Fruit fly (Drosophila melanogaster) whole organism, embryonic: ENCODE data around the gene CheA29a.

Experiments
- Asciz ChIP-seq: fragments of 200-800 bp; sonication (Bioruptor generic); optimal IDR thresholded peaks from 2 replicates; lab custom pipeline; 2017; ENCODE audit warnings: missing biosample characterization, mild to moderate bottlenecking, missing genetic modification characterization, missing genetic modification reagents
- Bgb ChIP-seq: fragments of 200-800 bp; sonication (Bioruptor generic); IDR thresholded peaks from 2 replicates; pipeline ENCODE4 v1.3.6; 2022; ENCODE audit warnings: missing biosample characterization, missing genetic modification characterization; ENCODE audit not compliant: partially characterized antibody
- Blimp-1 ChIP-seq: fragments of 200-800 bp; sonication (Bioruptor generic); optimal IDR thresholded peaks from 3 replicates; lab custom pipeline; 2018; ENCODE audit warnings: missing biosample characterization, missing genetic modification characterization, mild to moderate bottlenecking, moderate library complexity, missing genetic modification reagents
- CG11695 ChIP-seq: fragments of 200-800 bp; sonication (Bioruptor generic); IDR thresholded peaks from 3 replicates; pipeline ENCODE4 v1.3.6; 2022; ENCODE audit warnings: missing biosample characterization, missing genetic modification characterization
- CG12071 ChIP-seq: fragments of 200-800 bp; sonication (Bioruptor generic); optimal IDR thresholded peaks from 3 replicates; lab custom pipeline; 2018; ENCODE audit warnings: missing biosample characterization, mild to moderate bottlenecking, missing genetic modification characterization
- CG12104 ChIP-seq: fragments of 200-800 bp; sonication (Bioruptor generic); optimal IDR thresholded peaks from 3 replicates; lab custom pipeline; 2016; ENCODE audit warnings: missing biosample characterization, missing genetic modification characterization
- CG12236 ChIP-seq: fragments of 200-800 bp; sonication (Bioruptor generic); optimal IDR thresholded peaks from 2 replicates; lab custom pipeline; 2016; ENCODE audit warnings: missing biosample characterization, missing genetic modification characterization
- CG15269 ChIP-seq: fragments of 200-800 bp; sonication (Bioruptor generic); optimal IDR thresholded peaks from 2 replicates; lab custom pipeline; 2018; ENCODE audit warnings: missing biosample characterization, mild to moderate bottlenecking, missing genetic modification characterization, moderate library complexity
- CG15514 ChIP-seq: fragments of 200-800 bp; sonication (Bioruptor generic); optimal IDR thresholded peaks from 3 replicates; lab custom pipeline; 2017; ENCODE audit warnings: missing biosample characterization, missing genetic modification characterization, mild to moderate bottlenecking, moderate library complexity, missing genetic modification reagents
- CG17385 ChIP-seq: fragments of 200-800 bp; sonication (Bioruptor generic); optimal IDR thresholded peaks from 3 replicates; lab custom pipeline; 2018; ENCODE audit warnings: missing biosample characterization, mild to moderate bottlenecking, missing genetic modification characterization
- CG17829 ChIP-seq: fragments of 200-800 bp; optimal IDR thresholded peaks from 2 replicates; lab custom pipeline; 2019; ENCODE audit warnings: missing biosample characterization, mild to moderate bottlenecking, missing genetic modification characterization, moderate library complexity
- CG18619 ChIP-seq: fragments of 200-800 bp; sonication (Bioruptor generic); optimal IDR thresholded peaks from 3 replicates; lab custom pipeline; 2017; ENCODE audit warnings: missing biosample characterization, mild to moderate bottlenecking, missing genetic modification characterization
- CG2116 ChIP-seq: fragments of 200-800 bp; sonication (Bioruptor generic); optimal IDR thresholded peaks from 3 replicates; lab custom pipeline; 2018; ENCODE audit warnings: missing biosample characterization, mild to moderate bottlenecking, missing genetic modification characterization
- CG2712 ChIP-seq: fragments of 200-800 bp; optimal IDR thresholded peaks from 3 replicates; lab custom pipeline; 2019; ENCODE audit warnings: missing biosample characterization, mild to moderate bottlenecking, missing genetic modification characterization, moderate library complexity
- CG30020 ChIP-seq: fragments of 200-800 bp; optimal IDR thresholded peaks from 2 replicates; lab custom pipeline; 2019; ENCODE audit warnings: missing biosample characterization, mild to moderate bottlenecking, missing genetic modification characterization, moderate library complexity
- CG33213 ChIP-seq: fragments of 200-800 bp; sonication (Bioruptor generic); optimal IDR thresholded peaks from 3 replicates; lab custom pipeline; 2016; ENCODE audit warnings: missing biosample characterization, missing genetic modification characterization
- CG33557 ChIP-seq: fragments of 200-800 bp; sonication (Bioruptor generic); optimal IDR thresholded peaks from 2 replicates; lab custom pipeline; 2019; ENCODE audit warnings: missing biosample characterization, mild to moderate bottlenecking, missing genetic modification characterization, moderate library complexity
- CG3407 ChIP-seq: fragments of 200-800 bp; sonication (Bioruptor generic); optimal IDR thresholded peaks from 2 replicates; lab custom pipeline; 2018; ENCODE audit warnings: missing biosample characterization, mild to moderate bottlenecking, missing genetic modification characterization
- CG34376 ChIP-seq: fragments of 200-800 bp; sonication (Bioruptor generic); optimal IDR thresholded peaks from 2 replicates; lab custom pipeline; 2018; ENCODE audit warnings: missing biosample characterization, mild to moderate bottlenecking, missing genetic modification characterization
- CG3726 ChIP-seq: fragments of 200-800 bp; sonication (Bioruptor generic); IDR thresholded peaks from 3 replicates; pipeline ENCODE4, ENCODE4 v1.3.6; 2022; ENCODE audit warnings: missing biosample characterization, missing genetic modification characterization
- CG3995 ChIP-seq: fragments of 200-800 bp; sonication (Bioruptor generic); optimal IDR thresholded peaks from 3 replicates; lab custom pipeline; 2016; ENCODE audit warnings: missing biosample characterization, missing genetic modification characterization
- CG4328 ChIP-seq: fragments of 200-800 bp; sonication (Bioruptor generic); optimal IDR thresholded peaks from 3 replicates; lab custom pipeline; 2017; ENCODE audit warnings: missing biosample characterization, missing genetic modification reagents, missing genetic modification characterization
- CG6791 ChIP-seq: fragments of 200-800 bp; sonication (Bioruptor generic); IDR thresholded peaks from 3 replicates; pipeline ENCODE4 v1.3.6; 2022; ENCODE audit warnings: missing biosample characterization, missing genetic modification characterization; ENCODE audit not compliant: partially characterized antibody
- CG8388 ChIP-seq: fragments of 200-800 bp; sonication (Bioruptor generic); optimal IDR thresholded peaks from 2 replicates; lab custom pipeline; 2019; ENCODE audit warnings: missing biosample characterization, mild to moderate bottlenecking, missing genetic modification characterization, moderate library complexity
- CG9215 ChIP-seq: fragments of 200-800 bp; sonication (Bioruptor generic); IDR thresholded peaks from 2 replicates; pipeline ENCODE4 v1.3.6; 2022; ENCODE audit warnings: missing biosample characterization, missing genetic modification characterization
- CG9609 ChIP-seq: fragments of 200-800 bp; sonication (Bioruptor generic); optimal IDR thresholded peaks from 3 replicates; lab custom pipeline; 2016; ENCODE audit warnings: missing biosample characterization, missing genetic modification characterization
- Dll ChIP-seq: fragments of 200-800 bp; sonication (Bioruptor generic); IDR thresholded peaks from 4 replicates; pipeline ENCODE4 v1.3.6; 2022; ENCODE audit warnings: missing biosample characterization, missing genetic modification characterization; ENCODE audit not compliant: partially characterized antibody
- Doc3 ChIP-seq: fragments of 200-800 bp; sonication (Bioruptor generic); IDR thresholded peaks from 3 replicates; pipeline ENCODE4 v1.3.6; 2022; ENCODE audit warnings: missing biosample characterization, missing genetic modification characterization; ENCODE audit not compliant: partially characterized antibody
- Elba2 ChIP-seq: fragments of 200-800 bp; sonication (Bioruptor generic); optimal IDR thresholded peaks from 3 replicates; lab custom pipeline; 2016; ENCODE audit warnings: missing biosample characterization, missing genetic modification characterization
- Med ChIP-seq: fragments of 200-800 bp; sonication (Bioruptor generic); peaks from one replicate; lab custom pipeline; 2016; ENCODE audit warnings: missing biosample characterization, missing genetic modification characterization, mild to moderate bottlenecking, inconsistent platforms, moderate library complexity
- Myb ChIP-seq: fragments of 200-800 bp; sonication (Bioruptor generic); optimal IDR thresholded peaks from 2 replicates; lab custom pipeline; 2016; ENCODE audit warnings: missing biosample characterization, missing genetic modification characterization
- NfI ChIP-seq: fragments of 200-800 bp; sonication (Bioruptor generic); optimal IDR thresholded peaks from 3 replicates; lab custom pipeline; 2018; ENCODE audit warnings: missing biosample characterization, mild to moderate bottlenecking, missing genetic modification characterization, moderate library complexity
- Optix ChIP-seq: fragments of 200-800 bp; sonication (Bioruptor generic); IDR thresholded peaks from 3 replicates; pipeline ENCODE4 v1.3.6; 2022; ENCODE audit warnings: missing biosample characterization, missing genetic modification characterization
- Pdp1 ChIP-seq, 2 experiments: fragments of 200-800 bp; sonication (Bioruptor generic); optimal IDR thresholded peaks; 3 replicates each; lab custom pipeline; 2016; ENCODE audit warnings: missing biosample characterization in 2 of 2, missing genetic modification characterization in 2 of 2, mild to moderate bottlenecking in 1 of 2, moderate library complexity in 1 of 2
- Poxn ChIP-seq: fragments of 200-800 bp; sonication (Bioruptor generic); IDR thresholded peaks from 2 replicates; pipeline ENCODE4 v1.3.6; 2022; ENCODE audit warnings: missing biosample characterization, missing genetic modification characterization
- Scr ChIP-seq: fragments of 200-800 bp; sonication (Bioruptor generic); IDR thresholded peaks from 2 replicates; pipeline ENCODE4 v1.3.6; 2022; ENCODE audit warnings: missing biosample characterization, missing genetic modification characterization; ENCODE audit not compliant: partially characterized antibody
- crp ChIP-seq, 2 experiments: fragments of 200-800 bp; sonication (Bioruptor generic); optimal IDR thresholded peaks; 2 replicates in 1 of 2; 3 replicates in 1 of 2; lab custom pipeline; 2017; ENCODE audit warnings: missing biosample characterization in 2 of 2, missing genetic modification characterization in 2 of 2, mild to moderate bottlenecking in 1 of 2, moderate library complexity in 1 of 2
- dimm ChIP-seq: fragments of 200-800 bp; sonication (Bioruptor generic); IDR thresholded peaks from 2 replicates; pipeline ENCODE4 v1.3.6; 2022; ENCODE audit warnings: missing biosample characterization, missing genetic modification characterization
- dm ChIP-seq: fragments of 200-800 bp; sonication (Bioruptor generic); optimal IDR thresholded peaks from 3 replicates; lab custom pipeline; 2016; ENCODE audit warnings: missing biosample characterization, missing genetic modification characterization
- ems ChIP-seq: fragments of 200-800 bp; sonication (Bioruptor generic); optimal IDR thresholded peaks from 3 replicates; lab custom pipeline; 2016; ENCODE audit warnings: missing biosample characterization, missing genetic modification characterization
- nmo ChIP-seq: fragments of 200-800 bp; sonication (Bioruptor generic); optimal IDR thresholded peaks from 2 replicates; lab custom pipeline; 2018; ENCODE audit warnings: missing biosample characterization, mild to moderate bottlenecking, missing genetic modification characterization, moderate library complexity
- pan ChIP-seq, 4 experiments: fragments of >200 bp in 3 of 4; fragments of 200-800 bp in 1 of 4; sonication (Bioruptor generic) in 1 of 4; optimal IDR thresholded peaks in 3 of 4; IDR thresholded peaks in 1 of 4; 2 replicates each; pipeline versions ENCODE4 v1.3.6 to Lab custom; 2017 to 2022; ENCODE audit warnings: missing biosample characterization in 2 of 4, missing genetic modification characterization in 2 of 4, mixed read lengths in 1 of 4
- pho ChIP-seq: fragments of 200-800 bp; sonication (Bioruptor generic); optimal IDR thresholded peaks from 2 replicates; lab custom pipeline; 2016; ENCODE audit warnings: missing biosample characterization, missing genetic modification characterization
- tin ChIP-seq: fragments of 200-800 bp; sonication (Bioruptor generic); optimal IDR thresholded peaks from 3 replicates; lab custom pipeline; 2016; ENCODE audit warnings: missing biosample characterization, missing genetic modification characterization
- tll ChIP-seq, 2 experiments: fragments of 200-800 bp in 1 of 2; fragments of >200 bp in 1 of 2; sonication (Bioruptor generic) in 1 of 2; optimal IDR thresholded peaks; 2 replicates each; lab custom pipeline; 2017 to 2019; ENCODE audit warnings: missing biosample characterization in 2 of 2, missing genetic modification characterization in 2 of 2, mild to moderate bottlenecking in 1 of 2, moderate library complexity in 1 of 2
- vnd ChIP-seq: fragments of 200-800 bp; sonication (Bioruptor generic); IDR thresholded peaks from 3 replicates; pipeline ENCODE4 v1.3.6; 2022; ENCODE audit warnings: missing biosample characterization, missing genetic modification characterization; ENCODE audit not compliant: partially characterized antibody
- zen2 ChIP-seq: fragments of 200-800 bp; sonication (Bioruptor generic); IDR thresholded peaks from 3 replicates; pipeline ENCODE4 v1.3.6; 2022; ENCODE audit warnings: missing biosample characterization, missing genetic modification characterization; ENCODE audit not compliant: partially characterized antibody

CheA29a gene

DNA sequence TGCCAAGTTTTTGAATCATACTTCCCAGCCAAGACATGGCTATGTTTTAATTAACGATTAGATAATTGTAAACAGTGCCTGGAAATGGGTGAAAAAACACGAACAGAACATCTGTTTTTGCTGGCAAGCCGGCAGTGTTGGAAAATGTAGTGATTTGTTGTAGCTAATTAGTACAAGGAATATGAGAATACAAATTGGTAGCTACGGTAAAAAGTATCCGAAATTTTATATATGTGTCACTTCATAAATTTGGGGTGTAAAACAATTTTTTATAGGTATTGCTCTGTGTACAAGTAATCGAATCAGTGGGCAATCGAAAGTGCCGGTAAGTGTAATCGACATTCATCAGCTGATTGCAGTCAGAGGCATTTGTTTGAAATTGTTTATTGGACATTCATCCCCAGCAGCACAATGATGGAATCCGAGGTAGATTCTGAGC lies 40.1 kb downstream of the CheA29a start, which contains the start of the genes mRpL51 and Uba4 (continued):
- peak; percentile 50; the same call in 1 of the 2 replicates for TF ChIP-seq Bgb (GFP tag; lab: Robert Waterston, UW)
- peak; percentile 3 for TF ChIP-seq CG15269 (tag; lab: Kevin White, UChicago)
- TF ChIP-seq vnd (GFP tag; lab: Robert Waterston, UW) = peak; percentile 48; the same call in 1 of the 3 replicates
- TF ChIP-seq Scr = peak; percentile 66
- TF ChIP-seq pan (optimal IDR thresholded peaks at IDR 0.05; lab: Kevin White, UChicago) = no peak
- TF ChIP-seq pan (GFP tag; optimal IDR thresholded peaks at IDR 0.05 in 1 of 2, IDR thresholded peaks at IDR 0.05 in 1 of 2) = no peak
- TF ChIP-seq NfI (GFP tag; lab: Kevin White, UChicago) = peak; percentile 41
- TF ChIP-seq CG18619 = peak; percentile 4
- peak; percentile 37 to 89 for TF ChIP-seq Pdp1 (GFP tag; optimal IDR thresholded peaks at IDR 0.05; lab: Kevin White, UChicago)
- peak; percentile 14 for TF ChIP-seq CG12236 (GFP tag; lab: Kevin White, UChicago)
- peak; percentile 45 for TF ChIP-seq tin (GFP tag; lab: Kevin White, UChicago)
- no peak for TF ChIP-seq CG9215 (GFP tag; lab: Robert Waterston, UW)
- TF ChIP-seq Asciz (GFP tag; lab: Kevin White, UChicago) = no peak
- no peak for TF ChIP-seq dimm (GFP tag; lab: Robert Waterston, UW)
- TF ChIP-seq CG3407 (GFP tag; lab: Kevin White, UChicago) = no peak
- peak; percentile 51; the same call in 1 of the 3 replicates for TF ChIP-seq Doc3 (GFP tag; lab: Robert Waterston, UW)
- peak; percentile 90 to 97 for TF ChIP-seq crp (GFP tag; optimal IDR thresholded peaks at IDR 0.05; lab: Kevin White, UChicago)
- peak; percentile 30 for TF ChIP-seq CG17385 (GFP tag; lab: Kevin White, UChicago)
- peak; percentile 32; the same call in 1 of the 3 replicates for TF ChIP-seq CG6791
- peak; percentile 30 for TF ChIP-seq nmo
- TF ChIP-seq CG9609 = peak; percentile 40
- peak; percentile 38 for TF ChIP-seq CG17829
- TF ChIP-seq Elba2 (GFP tag; lab: Kevin White, UChicago) = peak; percentile 61
- peak; percentile 56 for TF ChIP-seq pho (GFP tag; lab: Kevin White, UChicago)
- TF ChIP-seq CG8388 = peak; percentile 26
- TF ChIP-seq CG12104 (GFP tag; lab: Kevin White, UChicago) = peak; percentile 1
- peak; percentile 63 for TF ChIP-seq dm (GFP tag; lab: Kevin White, UChicago)
- TF ChIP-seq zen2 (GFP tag; lab: Robert Waterston, UW) = peak; percentile 72; the same call in 2 of the 3 replicates
- no peak for TF ChIP-seq CG33557 (GFP tag; lab: Kevin White, UChicago)
- TF ChIP-seq CG30020 (tag; lab: Kevin White, UChicago) = peak; percentile 31
- TF ChIP-seq CG3995 = peak; percentile 79
- peak; percentile 35 for TF ChIP-seq CG34376
- peak; percentile 27 for TF ChIP-seq ems (GFP tag; lab: Kevin White, UChicago)
- peak; percentile 48 for TF ChIP-seq Myb (GFP tag; lab: Kevin White, UChicago)
- TF ChIP-seq CG11695 (GFP tag; lab: Robert Waterston, UW) = 0 out of 3 replicates have a peak, but pooled peaks have one; percentile 35
- peak; percentile 73; the same call in 3 of the 4 replicates for TF ChIP-seq Dll
- TF ChIP-seq Poxn (GFP tag; lab: Robert Waterston, UW) = no peak
- TF ChIP-seq Blimp-1 (GFP tag; lab: Kevin White, UChicago) = peak; percentile 24
- peak; percentile 96 for TF ChIP-seq Med
- TF ChIP-seq CG3726 (GFP tag; lab: Robert Waterston, UW) = no peak
- peak; percentile 92 for TF ChIP-seq CG15514
- peak; percentile 90 for TF ChIP-seq CG2116 (GFP tag; lab: Kevin White, UChicago)
- TF ChIP-seq CG12071 (GFP tag; lab: Kevin White, UChicago) = no peak
- peak; percentile 28 for TF ChIP-seq CG33213 (GFP tag; lab: Kevin White, UChicago)
- TF ChIP-seq tll (GFP tag; optimal IDR thresholded peaks at IDR 0.05; lab: Kevin White, UChicago) = peak in 1 of 2 experiments; percentile 31
- no peak for TF ChIP-seq Optix (GFP tag; lab: Robert Waterston, UW)
- TF ChIP-seq CG2712 (tag; lab: Kevin White, UChicago) = peak; percentile 53
- TF ChIP-seq CG4328 (GFP tag; lab: Kevin White, UChicago) = no peak
